Worm (Caenorhabditis elegans) whole organism, L4 larva: Measurements from ENCODE around the gene W09D6.1.

Experiments
- R02D3.7 ChIP-seq: fragments of 150-350 bp; sonication (generic microtip); optimal IDR thresholded peaks from 3 replicates; lab custom pipeline; 2014; ENCODE audit warnings: missing biosample characterization, missing genetic modification characterization
- ama-1 ChIP-seq: fragments of 150-350 bp; optimal IDR thresholded peaks from 2 replicates; lab custom pipeline; 2014; ENCODE audit warnings: inconsistent platforms, mixed read lengths
- dve-1 ChIP-seq: sonication (generic microtip); optimal IDR thresholded peaks from 2 replicates; lab custom pipeline; 2017; ENCODE audit warnings: antibody characterized with exemption, mild to moderate bottlenecking, missing genetic modification characterization, missing compliant biosample characterization; ENCODE audit not compliant: insufficient read depth
- egl-43 ChIP-seq: fragments of 200-800 bp; sonication (Bioruptor generic); IDR thresholded peaks from 2 replicates; pipeline ENCODE4 v1.3.6; 2022; ENCODE audit warnings: missing genetic modification reagents, missing genetic modification characterization, missing compliant biosample characterization
- fos-1 ChIP-seq: fragments of 150-350 bp; optimal IDR thresholded peaks from 2 replicates; lab custom pipeline; 2014; ENCODE audit warnings: missing biosample characterization, missing genetic modification characterization
- pha-4 ChIP-seq, 2 experiments: fragments of 150-350 bp in 1 of 2; fragments of 200-800 bp in 1 of 2; sonication (Bioruptor generic) in 1 of 2; IDR thresholded peaks in 1 of 2; optimal IDR thresholded peaks in 1 of 2; 2 replicates each; pipeline versions ENCODE4 v1.3.6 to Lab custom; 2014 to 2022; ENCODE audit warnings: missing genetic modification characterization in 2 of 2, missing genetic modification reagents in 2 of 2, missing biosample characterization in 1 of 2, missing compliant biosample characterization in 1 of 2
- skn-1 ChIP-seq: fragments of 150-350 bp; optimal IDR thresholded peaks from 2 replicates; lab custom pipeline; 2014; ENCODE audit warnings: missing biosample characterization, missing genetic modification characterization
- spr-3 ChIP-seq: fragments of 200-800 bp; sonication (Bioruptor generic); optimal IDR thresholded peaks from 2 replicates; lab custom pipeline; 2018; ENCODE audit warnings: mild to moderate bottlenecking, missing genetic modification characterization, missing compliant biosample characterization
- unc-39 ChIP-seq: sonication (generic microtip); optimal IDR thresholded peaks from 2 replicates; lab custom pipeline; 2017; ENCODE audit warnings: missing biosample characterization, missing genetic modification characterization

DNA sequence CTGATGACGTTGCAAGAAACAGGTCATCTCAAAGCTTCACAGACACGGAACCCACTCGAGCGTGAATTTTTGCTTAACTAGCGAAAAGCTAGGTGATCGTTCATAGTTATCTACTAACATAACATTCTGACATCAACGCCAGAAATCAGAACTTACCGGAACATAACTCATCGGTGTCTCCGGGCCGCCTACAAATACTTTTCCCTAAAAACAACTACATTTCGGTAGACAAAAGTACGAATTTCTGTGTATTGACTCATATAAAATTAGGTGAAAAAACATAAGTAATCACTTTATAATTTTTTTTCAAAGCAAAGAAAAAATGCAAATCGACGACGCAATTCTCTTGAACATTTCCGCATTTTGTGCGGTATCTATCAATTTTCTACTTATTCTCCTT lies 5.6 kb downstream of the W09D6.1 start, which contains the start of gene str-261:
- TF ChIP-seq R02D3.7 (no peak), dve-1 (no peak), fos-1 (no peak), unc-39 (tag; lab: Kevin White, UChicago) (no peak), skn-1 (tag; lab: Kevin White, UChicago) (no peak), ama-1 (lab: Kevin White, UChicago) (no peak), egl-43 (GFP tag; lab: Robert Waterston, UW) (no peak), pha-4 (GFP tag; IDR thresholded peaks at IDR 0.05; lab: Robert Waterston, UW) (no peak), pha-4 (tag; optimal IDR thresholded peaks at IDR 0.05; lab: Kevin White, UChicago) (no peak), spr-3 (no peak)
